Fruit fly (Drosophila melanogaster): ENCODE measurements around the gene CG9426.

- TF ChIP-seq insv (optimal IDR thresholded peaks at IDR 0.05) (no peak), h (optimal IDR thresholded peaks at IDR 0.05) (no peak), Sin3A (optimal IDR thresholded peaks at IDR 0.05) (no peak), psq (optimal IDR thresholded peaks at IDR 0.05) (no peak), Myc (optimal IDR thresholded peaks at IDR 0.05) (no peak)
These were observed 37.5 kb upstream of the CG9426 start, which contains the start of gene Naa20B for dm6 chr2L:13257177-13257576.

All from Kc167 (cell line).